Fruit fly (Drosophila melanogaster) S2 (cell line): ENCODE data around the gene Rh2.

ENCODE experiments used
- CG8478 ChIP-seq: fragments of >200 bp; optimal IDR thresholded peaks from 2 replicates; lab custom pipeline; 2018
- CTCF ChIP-seq, 2 experiments: fragments of >200 bp; optimal IDR thresholded peaks; 2 replicates each; lab custom pipeline; 2018

- no peak for TF ChIP-seq CG8478 (lab: Kevin White, UChicago)
- TF ChIP-seq CTCF (optimal IDR thresholded peaks at IDR 0.05; lab: Kevin White, UChicago), result no peak
Measured at dm6 chr3R:18924636-18924977, 25.4 kb downstream of the Rh2 start.
